Worm (Caenorhabditis elegans): ENCODE measurements around the gene fbxc-52.

fbxc-52 gene

DNA sequence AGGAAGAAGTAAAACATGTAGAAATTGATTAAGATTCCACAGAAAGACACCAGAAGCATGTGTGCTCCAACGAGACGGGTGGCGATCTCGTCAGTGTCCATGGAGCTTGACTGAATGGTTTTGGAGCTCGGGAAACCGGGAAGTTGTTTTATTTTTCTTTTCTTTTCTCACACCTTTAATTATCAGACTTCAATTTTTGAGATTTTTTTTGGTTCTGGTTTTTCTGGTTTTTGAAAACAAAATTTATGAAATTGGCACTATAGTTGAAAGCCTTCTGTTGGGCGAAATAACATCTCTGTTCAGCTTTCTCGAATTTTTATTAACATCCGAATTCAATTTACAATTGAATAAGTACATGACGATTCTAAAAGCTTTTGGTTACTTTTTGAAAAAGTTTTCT is 17.5 kb upstream of the fbxc-52 start, which contains the start of gene srx-104:
TSS of gene srx-104 (minus strand) at position 101 of the 400 bp plus-strand sequence.
- TF ChIP-seq ceh-43 (GFP tag; optimal IDR thresholded peaks at IDR 0.05) (no peak), ceh-83 (GFP tag; optimal IDR thresholded peaks at IDR 0.05) (no peak), mab-5 (tag; optimal IDR thresholded peaks at IDR 0.05) (no peak), mep-1 (tag; optimal IDR thresholded peaks at IDR 0.05) (no peak), unc-62 (GFP tag; optimal IDR thresholded peaks at IDR 0.05) (no peak), hlh-1 (tag; optimal IDR thresholded peaks at IDR 0.05) (no peak), sem-2 (GFP tag; optimal IDR thresholded peaks at IDR 0.05) (no peak), elt-1 (tag; optimal IDR thresholded peaks at IDR 0.05; ENCODE audit: borderline replicate concordance, insufficient read depth) (no peak), blmp-1 (tag; optimal IDR thresholded peaks at IDR 0.05) (no peak), unc-120 (tag; optimal IDR thresholded peaks at IDR 0.05; ENCODE audit: poor library complexity, severe bottlenecking) (no peak), pha-4 (tag; optimal IDR thresholded peaks at IDR 0.05) (no peak), lsy-2 (tag; optimal IDR thresholded peaks at IDR 0.05) (no peak), unc-39 (tag; optimal IDR thresholded peaks at IDR 0.05) (no peak), M03D4.4 (tag; optimal IDR thresholded peaks at IDR 0.05) (no peak), mls-2 (tag; optimal IDR thresholded peaks at IDR 0.05) (no peak), bed-3 (GFP tag; optimal IDR thresholded peaks at IDR 0.05) (no peak), lin-13 (tag; optimal IDR thresholded peaks at IDR 0.05) (no peak), ceh-39 (tag; optimal IDR thresholded peaks at IDR 0.05) (no peak), nhr-12 (tag; optimal IDR thresholded peaks at IDR 0.05) (no peak), cnd-1 (tag; optimal IDR thresholded peaks at IDR 0.05) (no peak)

DNA sequence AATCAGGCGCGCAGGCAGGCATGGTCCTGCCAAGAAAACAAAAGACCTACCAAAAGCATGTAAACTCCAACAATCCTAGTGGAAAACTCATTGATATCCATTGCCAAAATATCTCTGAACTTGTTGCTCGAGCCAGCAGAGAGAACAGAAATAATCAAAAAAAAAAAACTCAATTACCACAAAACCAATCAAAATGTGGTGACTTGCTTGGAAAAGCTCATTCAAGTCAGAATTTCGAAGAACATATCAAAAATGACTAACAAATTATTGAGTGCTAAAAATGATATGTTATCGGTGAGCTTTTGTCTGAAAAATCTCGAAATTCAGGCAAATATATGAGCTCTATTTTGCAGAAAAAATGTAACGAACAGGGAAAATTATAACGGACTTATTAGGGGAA is 15.8 kb upstream of the fbxc-52 start, which contains the start of gene srx-105:
TSS of gene srx-105 (minus strand) at position 101 of the 400 bp plus-strand sequence.
- TF ChIP-seq nhr-28 (tag; optimal IDR thresholded peaks at IDR 0.05) (no peak), unc-120 (tag; optimal IDR thresholded peaks at IDR 0.05; ENCODE audit: poor library complexity, severe bottlenecking) (no peak), lin-32 (GFP tag; optimal IDR thresholded peaks at IDR 0.05) (no peak), ceh-39 (tag; optimal IDR thresholded peaks at IDR 0.05) (no peak), bed-3 (GFP tag; optimal IDR thresholded peaks at IDR 0.05) (no peak), mep-1 (tag; optimal IDR thresholded peaks at IDR 0.05) (no peak), ces-1 (GFP tag; optimal IDR thresholded peaks at IDR 0.05) (no peak), unc-62 (GFP tag; optimal IDR thresholded peaks at IDR 0.05) (no peak), nhr-76 (tag; optimal IDR thresholded peaks at IDR 0.05) (no peak), M03D4.4 (tag; optimal IDR thresholded peaks at IDR 0.05) (no peak), tbx-8 (GFP tag; optimal IDR thresholded peaks at IDR 0.05) (no peak), mls-2 (tag; optimal IDR thresholded peaks at IDR 0.05) (no peak), mab-5 (tag; optimal IDR thresholded peaks at IDR 0.05) (no peak), unc-39 (tag; optimal IDR thresholded peaks at IDR 0.05) (no peak), sem-2 (GFP tag; optimal IDR thresholded peaks at IDR 0.05) (no peak), lsy-2 (tag; optimal IDR thresholded peaks at IDR 0.05) (no peak), lin-13 (tag; optimal IDR thresholded peaks at IDR 0.05) (no peak), zip-8 (tag; optimal IDR thresholded peaks at IDR 0.05) (no peak), elt-1 (tag; optimal IDR thresholded peaks at IDR 0.05; ENCODE audit: borderline replicate concordance, insufficient read depth) (no peak), elt-3 (tag; optimal IDR thresholded peaks at IDR 0.05) (no peak)

DNA sequence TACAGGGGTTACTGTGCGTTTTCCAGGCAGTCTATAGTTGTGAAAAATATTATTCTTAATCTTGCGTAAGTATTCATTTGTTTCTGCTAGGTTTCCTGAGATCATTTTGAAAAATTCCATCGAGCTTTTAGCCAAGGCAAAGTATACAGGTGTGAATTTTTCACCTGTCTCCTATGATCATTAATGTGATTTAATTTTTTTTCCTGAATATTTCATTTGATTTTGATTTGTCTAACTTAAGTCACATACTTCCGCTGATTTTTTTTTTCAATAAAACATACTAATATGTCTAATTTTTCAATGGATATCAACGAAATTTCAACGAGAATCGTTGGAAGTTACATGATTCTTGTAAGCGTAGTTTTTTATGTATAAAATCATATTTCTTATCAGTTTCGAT is 11.7 kb upstream of the fbxc-52 start, which contains the start of gene srx-108:
TSS of gene srx-108 (plus strand) at position 301 of the 400 bp plus-strand sequence.
- TF ChIP-seq lsy-2 (tag; optimal IDR thresholded peaks at IDR 0.05) (no peak), sem-2 (GFP tag; optimal IDR thresholded peaks at IDR 0.05) (no peak), elt-3 (tag; optimal IDR thresholded peaks at IDR 0.05) (no peak), lin-13 (tag; optimal IDR thresholded peaks at IDR 0.05) (no peak), blmp-1 (tag; optimal IDR thresholded peaks at IDR 0.05) (no peak)

DNA sequence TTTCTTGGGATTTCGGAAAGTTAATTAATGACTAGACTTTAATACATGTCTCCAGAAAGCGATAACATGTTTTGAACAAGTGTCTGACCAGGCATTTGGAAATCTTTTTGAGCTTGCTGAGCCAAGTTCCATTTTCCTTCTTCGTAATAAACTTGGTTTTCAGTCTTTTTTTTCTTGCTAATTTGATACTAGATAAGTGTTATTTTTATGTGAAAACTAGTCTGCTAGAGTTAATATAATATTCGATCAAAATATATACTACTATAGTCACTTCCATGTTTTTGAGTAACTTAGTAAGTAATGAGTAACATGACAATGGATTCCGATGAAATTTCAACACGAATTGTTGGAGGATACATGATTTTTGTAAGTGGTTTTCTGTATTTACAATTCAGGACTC is 7.8 kb upstream of the fbxc-52 start, which contains the start of gene srx-110:
TSS of gene srx-110 (plus strand) at position 301 of the 400 bp plus-strand sequence.
- TF ChIP-seq nhr-237 (tag; optimal IDR thresholded peaks at IDR 0.05) (no peak), elt-3 (tag; optimal IDR thresholded peaks at IDR 0.05) (no peak), lin-13 (tag; optimal IDR thresholded peaks at IDR 0.05) (no peak), unc-62 (GFP tag; optimal IDR thresholded peaks at IDR 0.05) (no peak), nhr-2 (tag; optimal IDR thresholded peaks at IDR 0.05) (no peak), nhr-28 (tag; optimal IDR thresholded peaks at IDR 0.05) (no peak), pha-4 (tag; optimal IDR thresholded peaks at IDR 0.05) (no peak), M03D4.4 (tag; optimal IDR thresholded peaks at IDR 0.05) (no peak), ceh-39 (tag; optimal IDR thresholded peaks at IDR 0.05) (no peak), ztf-11 (tag; optimal IDR thresholded peaks at IDR 0.05) (no peak), ceh-43 (GFP tag; optimal IDR thresholded peaks at IDR 0.05) (no peak), elt-1 (tag; optimal IDR thresholded peaks at IDR 0.05; ENCODE audit: borderline replicate concordance, insufficient read depth) (no peak)

DNA sequence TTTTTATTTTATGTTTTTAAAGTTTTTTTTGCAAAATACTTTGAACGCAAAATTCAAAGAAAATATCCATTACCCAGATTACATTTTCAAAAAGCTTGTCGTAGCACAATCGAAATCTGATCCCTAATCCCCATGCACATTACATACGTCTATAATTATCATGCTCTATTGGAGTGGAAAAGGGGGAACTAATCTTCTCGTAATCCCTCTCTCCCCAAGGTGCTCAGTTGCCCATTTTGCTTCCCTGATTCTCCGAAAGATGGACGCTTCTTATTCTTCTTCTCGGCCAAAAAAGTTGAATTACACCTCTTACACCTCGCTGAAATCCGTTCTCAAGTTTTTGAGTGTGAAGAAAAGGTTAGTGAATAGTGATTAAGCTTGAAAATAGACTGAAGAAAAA is 6.0 kb upstream of the fbxc-52 start, which contains the start of gene fbxc-53:
TSS of gene fbxc-53 (plus strand) at position 245 of the 400 bp plus-strand sequence.
- TF ChIP-seq unc-62 (GFP tag; optimal IDR thresholded peaks at IDR 0.05): no peak
- TF ChIP-seq mab-5 (tag; optimal IDR thresholded peaks at IDR 0.05): no peak
- no peak for TF ChIP-seq zip-8 (tag; optimal IDR thresholded peaks at IDR 0.05)
- no peak for TF ChIP-seq flh-1 (GFP tag; optimal IDR thresholded peaks at IDR 0.05)
- TF ChIP-seq lin-32 (GFP tag; optimal IDR thresholded peaks at IDR 0.05): no peak
- TF ChIP-seq drap-1 (GFP tag; optimal IDR thresholded peaks at IDR 0.05): no peak
- TF ChIP-seq blmp-1 (tag; optimal IDR thresholded peaks at IDR 0.05): no peak
